Fruit fly (Drosophila melanogaster) whole organism, embryonic: ENCODE data around the gene zuc.

Experiments
- Asciz ChIP-seq: fragments of 200-800 bp; sonication (Bioruptor generic); optimal IDR thresholded peaks from 2 replicates; lab custom pipeline; 2017; ENCODE audit warnings: missing biosample characterization, mild to moderate bottlenecking, missing genetic modification characterization, missing genetic modification reagents
- Atf3 ChIP-seq: fragments of 200-800 bp; sonication (Bioruptor generic); optimal IDR thresholded peaks from 3 replicates; lab custom pipeline; 2016; ENCODE audit warnings: missing biosample characterization, missing genetic modification characterization
- CG10147 ChIP-seq: fragments of 200-800 bp; sonication (Bioruptor generic); optimal IDR thresholded peaks from 2 replicates; lab custom pipeline; 2019; ENCODE audit warnings: missing biosample characterization, mild to moderate bottlenecking, missing genetic modification characterization, moderate library complexity
- CG10366 ChIP-seq: fragments of 200-800 bp; sonication (Bioruptor generic); IDR thresholded peaks from 2 replicates; pipeline ENCODE4 v1.3.6; 2022; ENCODE audit warnings: missing biosample characterization, missing genetic modification characterization
- CG12219 ChIP-seq: fragments of 200-800 bp; sonication (Bioruptor generic); optimal IDR thresholded peaks from 3 replicates; lab custom pipeline; 2018; ENCODE audit warnings: missing biosample characterization, mild to moderate bottlenecking, missing genetic modification characterization
- CG13296 ChIP-seq: fragments of 200-800 bp; sonication (Bioruptor generic); optimal IDR thresholded peaks from 3 replicates; lab custom pipeline; 2018; ENCODE audit warnings: missing biosample characterization, mild to moderate bottlenecking, missing genetic modification characterization
- CG13424 ChIP-seq: fragments of 200-800 bp; sonication (Bioruptor generic); optimal IDR thresholded peaks from 2 replicates; lab custom pipeline; 2019; ENCODE audit warnings: missing biosample characterization, mild to moderate bottlenecking, missing genetic modification characterization, moderate library complexity
- CG15073 ChIP-seq: fragments of 200-800 bp; sonication (Bioruptor generic); optimal IDR thresholded peaks from 2 replicates; lab custom pipeline; 2016; ENCODE audit warnings: missing biosample characterization, missing genetic modification characterization
- CG1529 ChIP-seq: fragments of 200-800 bp; sonication (Bioruptor generic); optimal IDR thresholded peaks from 3 replicates; lab custom pipeline; 2018; ENCODE audit warnings: missing biosample characterization, missing genetic modification characterization
- CG15601 ChIP-seq: fragments of 200-800 bp; sonication (Bioruptor generic); optimal IDR thresholded peaks from 3 replicates; lab custom pipeline; 2019; ENCODE audit warnings: missing biosample characterization, mild to moderate bottlenecking, missing genetic modification characterization, moderate library complexity
- CG1603 ChIP-seq: fragments of 200-800 bp; sonication (Bioruptor generic); optimal IDR thresholded peaks from 2 replicates; lab custom pipeline; 2019; ENCODE audit warnings: missing biosample characterization, mild to moderate bottlenecking, missing genetic modification characterization, moderate library complexity
- CG17568 ChIP-seq: fragments of 200-800 bp; sonication (Bioruptor generic); optimal IDR thresholded peaks from 2 replicates; lab custom pipeline; 2018; ENCODE audit warnings: missing biosample characterization, mild to moderate bottlenecking, missing genetic modification characterization, moderate library complexity
- CG2129 ChIP-seq: fragments of 200-800 bp; sonication (Bioruptor generic); IDR thresholded peaks from 2 replicates; pipeline ENCODE4 v1.3.6; 2022; ENCODE audit warnings: missing biosample characterization, missing genetic modification characterization; ENCODE audit not compliant: partially characterized antibody
- CG31365 ChIP-seq: fragments of 200-800 bp; sonication (Bioruptor generic); optimal IDR thresholded peaks from 2 replicates; lab custom pipeline; 2018; ENCODE audit warnings: missing biosample characterization, mild to moderate bottlenecking, missing genetic modification characterization
- CG32532 ChIP-seq: fragments of 200-800 bp; sonication (Bioruptor generic); IDR thresholded peaks from 2 replicates; pipeline ENCODE4 v1.3.6; 2022; ENCODE audit warnings: missing biosample characterization, missing genetic modification characterization
- CG32767 ChIP-seq: fragments of 200-800 bp; sonication (Bioruptor generic); IDR thresholded peaks from 2 replicates; pipeline ENCODE4 v1.3.6; 2022; ENCODE audit warnings: missing biosample characterization, missing genetic modification characterization
- CG4854 ChIP-seq: fragments of 200-800 bp; sonication (Bioruptor generic); optimal IDR thresholded peaks from 2 replicates; lab custom pipeline; 2016; ENCODE audit warnings: missing biosample characterization, missing genetic modification characterization, inconsistent platforms
- CG6683 ChIP-seq: fragments of 200-800 bp; sonication (Bioruptor generic); optimal IDR thresholded peaks from 2 replicates; lab custom pipeline; 2017; ENCODE audit warnings: missing biosample characterization, mild to moderate bottlenecking, missing genetic modification characterization, missing genetic modification reagents
- CG6791 ChIP-seq: fragments of 200-800 bp; sonication (Bioruptor generic); IDR thresholded peaks from 3 replicates; pipeline ENCODE4 v1.3.6; 2022; ENCODE audit warnings: missing biosample characterization, missing genetic modification characterization; ENCODE audit not compliant: partially characterized antibody
- CG7372 ChIP-seq: fragments of 200-800 bp; sonication (Bioruptor generic); IDR thresholded peaks from 2 replicates; pipeline ENCODE4 v1.3.6; 2022; ENCODE audit warnings: missing biosample characterization, missing genetic modification characterization
- CG7928 ChIP-seq: fragments of 200-800 bp; sonication (Bioruptor generic); optimal IDR thresholded peaks from 2 replicates; lab custom pipeline; 2017; ENCODE audit warnings: missing biosample characterization, mild to moderate bottlenecking, missing genetic modification characterization
- CG7987 ChIP-seq: fragments of 200-800 bp; sonication (Bioruptor generic); optimal IDR thresholded peaks from 2 replicates; lab custom pipeline; 2018; ENCODE audit warnings: missing biosample characterization, mild to moderate bottlenecking, missing genetic modification characterization, moderate library complexity
- CG9609 ChIP-seq: fragments of 200-800 bp; sonication (Bioruptor generic); optimal IDR thresholded peaks from 3 replicates; lab custom pipeline; 2016; ENCODE audit warnings: missing biosample characterization, missing genetic modification characterization
- Camta ChIP-seq: fragments of 200-800 bp; sonication (Bioruptor generic); optimal IDR thresholded peaks from 2 replicates; lab custom pipeline; 2016; ENCODE audit warnings: missing biosample characterization, missing genetic modification characterization
- Eip74EF ChIP-seq, 2 experiments: fragments of 200-800 bp in 1 of 2; fragments of >200 bp in 1 of 2; sonication (Bioruptor generic) in 1 of 2; optimal IDR thresholded peaks; 2 replicates each; lab custom pipeline; 2017 to 2019; ENCODE audit warnings: missing biosample characterization in 2 of 2, missing genetic modification characterization in 2 of 2, mild to moderate bottlenecking in 1 of 2, moderate library complexity in 1 of 2
- HmgZ ChIP-seq: fragments of 200-800 bp; sonication (Bioruptor generic); optimal IDR thresholded peaks from 2 replicates; lab custom pipeline; 2018; ENCODE audit warnings: missing biosample characterization, mild to moderate bottlenecking, missing genetic modification characterization
- Hsf ChIP-seq: fragments of 200-800 bp; sonication (Bioruptor generic); optimal IDR thresholded peaks from 3 replicates; lab custom pipeline; 2016; ENCODE audit warnings: missing biosample characterization, missing genetic modification characterization
- Mad ChIP-seq: fragments of 200-800 bp; sonication (Bioruptor generic); optimal IDR thresholded peaks from 2 replicates; lab custom pipeline; 2016; ENCODE audit warnings: missing biosample characterization, missing genetic modification characterization
- Med ChIP-seq: fragments of 200-800 bp; sonication (Bioruptor generic); peaks from one replicate; lab custom pipeline; 2016; ENCODE audit warnings: missing biosample characterization, missing genetic modification characterization, mild to moderate bottlenecking, inconsistent platforms, moderate library complexity
- NC2α ChIP-seq: fragments of 200-800 bp; sonication (Bioruptor generic); optimal IDR thresholded peaks from 2 replicates; lab custom pipeline; 2016; ENCODE audit warnings: missing biosample characterization, missing genetic modification characterization
- NC2β ChIP-seq: fragments of 200-800 bp; sonication (Bioruptor generic); optimal IDR thresholded peaks from 2 replicates; lab custom pipeline; 2016; ENCODE audit warnings: missing biosample characterization, missing genetic modification characterization
- Nf-YB ChIP-seq: fragments of 200-800 bp; sonication (Bioruptor generic); optimal IDR thresholded peaks from 3 replicates; lab custom pipeline; 2019; ENCODE audit warnings: missing biosample characterization, mild to moderate bottlenecking, missing genetic modification characterization, moderate library complexity
- Oaz ChIP-seq: fragments of 200-800 bp; sonication (Bioruptor generic); IDR thresholded peaks from 2 replicates; pipeline ENCODE4 v1.3.6; 2022; ENCODE audit warnings: missing biosample characterization, missing genetic modification characterization
- Opbp ChIP-seq: fragments of 200-800 bp; sonication (Bioruptor generic); IDR thresholded peaks from 3 replicates; pipeline ENCODE4 v1.3.6; 2022; ENCODE audit warnings: missing biosample characterization, missing genetic modification characterization; ENCODE audit not compliant: partially characterized antibody
- Ravus ChIP-seq: fragments of 200-800 bp; sonication (Bioruptor generic); IDR thresholded peaks from 2 replicates; pipeline ENCODE4 v1.3.6; 2022; ENCODE audit warnings: missing biosample characterization, missing genetic modification characterization
- Sry-δ ChIP-seq: fragments of 200-800 bp; sonication (Bioruptor generic); optimal IDR thresholded peaks from 2 replicates; lab custom pipeline; 2016; ENCODE audit warnings: missing biosample characterization, missing genetic modification characterization
- Xbp1 ChIP-seq: fragments of 200-800 bp; sonication (Bioruptor generic); optimal IDR thresholded peaks from 3 replicates; lab custom pipeline; 2016; ENCODE audit warnings: missing biosample characterization, mild to moderate bottlenecking, missing genetic modification characterization
- ash1 ChIP-seq: fragments of 200-800 bp; sonication (Bioruptor generic); optimal IDR thresholded peaks from 2 replicates; lab custom pipeline; 2018; ENCODE audit warnings: missing biosample characterization, mild to moderate bottlenecking, missing genetic modification characterization
- chn ChIP-seq: fragments of 200-800 bp; sonication (Bioruptor generic); optimal IDR thresholded peaks from 2 replicates; lab custom pipeline; 2016; ENCODE audit warnings: missing biosample characterization, missing genetic modification characterization
- en ChIP-seq: fragments of 200-800 bp; sonication (Bioruptor generic); optimal IDR thresholded peaks from 2 replicates; lab custom pipeline; 2016; ENCODE audit warnings: missing biosample characterization, missing genetic modification characterization
- ewg ChIP-seq: fragments of 200-800 bp; sonication (Bioruptor generic); optimal IDR thresholded peaks from 3 replicates; lab custom pipeline; 2017; ENCODE audit warnings: mild to moderate bottlenecking, missing biosample characterization, missing genetic modification reagents, missing genetic modification characterization
- ftz-f1 ChIP-seq: fragments of 200-800 bp; sonication (Bioruptor generic); optimal IDR thresholded peaks from 2 replicates; lab custom pipeline; 2016; ENCODE audit warnings: missing biosample characterization, missing genetic modification characterization
- fu2 ChIP-seq: fragments of 200-800 bp; sonication (Bioruptor generic); optimal IDR thresholded peaks from 2 replicates; lab custom pipeline; 2016; ENCODE audit warnings: missing biosample characterization, missing genetic modification characterization
- nerfin-1 ChIP-seq: fragments of 200-800 bp; sonication (Bioruptor generic); optimal IDR thresholded peaks from 3 replicates; lab custom pipeline; 2019; ENCODE audit warnings: missing biosample characterization, mild to moderate bottlenecking, missing genetic modification characterization, moderate library complexity
- otp ChIP-seq: fragments of 200-800 bp; sonication (Bioruptor generic); IDR thresholded peaks from 3 replicates; pipeline ENCODE4, ENCODE4 v1.3.6; 2022; ENCODE audit warnings: missing biosample characterization, missing genetic modification characterization
- shn ChIP-seq: fragments of 200-800 bp; sonication (Bioruptor generic); optimal IDR thresholded peaks from 3 replicates; lab custom pipeline; 2016; ENCODE audit warnings: missing biosample characterization, missing genetic modification characterization
- sima ChIP-seq: fragments of 200-800 bp; sonication (Bioruptor generic); optimal IDR thresholded peaks from 2 replicates; lab custom pipeline; 2016; ENCODE audit warnings: missing biosample characterization, missing genetic modification characterization
- slp2 ChIP-seq: fragments of 200-800 bp; sonication (Bioruptor generic); optimal IDR thresholded peaks from 2 replicates; lab custom pipeline; 2016; ENCODE audit warnings: missing biosample characterization, missing genetic modification characterization
- tll ChIP-seq, 2 experiments: fragments of 200-800 bp in 1 of 2; fragments of >200 bp in 1 of 2; sonication (Bioruptor generic) in 1 of 2; optimal IDR thresholded peaks; 2 replicates each; lab custom pipeline; 2017 to 2019; ENCODE audit warnings: missing biosample characterization in 2 of 2, missing genetic modification characterization in 2 of 2, mild to moderate bottlenecking in 1 of 2, moderate library complexity in 1 of 2
- tna ChIP-seq: fragments of 200-800 bp; sonication (Bioruptor generic); IDR thresholded peaks from 2 replicates; pipeline ENCODE4 v1.3.6; 2022; ENCODE audit warnings: missing biosample characterization, missing genetic modification characterization; ENCODE audit not compliant: partially characterized antibody
- usp ChIP-seq: fragments of >200 bp; optimal IDR thresholded peaks from 2 replicates; lab custom pipeline; 2017; ENCODE audit warnings: missing biosample characterization, missing genetic modification characterization

Gene zuc

DNA sequence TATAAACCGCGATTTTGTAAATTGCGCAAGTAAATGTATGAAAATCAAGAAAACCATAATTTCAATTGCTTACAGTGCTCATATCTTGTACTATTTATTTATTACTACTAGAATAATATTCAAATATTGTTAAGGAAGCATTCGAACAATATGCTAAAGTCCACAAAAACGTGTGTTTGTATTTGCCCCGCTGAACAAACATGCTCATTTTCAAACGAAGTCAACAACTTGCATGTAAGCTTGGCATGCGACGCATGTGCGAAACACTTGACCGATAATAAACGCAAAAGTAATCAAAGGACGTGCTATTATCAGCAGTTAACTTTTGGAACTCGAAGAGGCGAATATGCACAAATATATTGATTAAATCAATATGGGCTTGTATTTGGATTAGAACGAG, 31.5 kb upstream of the zuc start (continued):
- TF ChIP-seq CG6791 (GFP tag; lab: Robert Waterston, UW) (no peak), Opbp (GFP tag; lab: Robert Waterston, UW) (no peak), shn (no peak), CG6683 (GFP tag; lab: Kevin White, UChicago) (peak; percentile 47), CG2129 (GFP tag; lab: Robert Waterston, UW) (no peak), Atf3 (GFP tag; lab: Kevin White, UChicago) (no peak), sima (GFP tag; lab: Kevin White, UChicago) (no peak), fu2 (GFP tag; lab: Kevin White, UChicago) (no peak), CG7987 (GFP tag; lab: Kevin White, UChicago) (peak; percentile 91), chn (GFP tag; lab: Kevin White, UChicago) (no peak), HmgZ (peak; percentile 60), CG10147 (GFP tag; lab: Kevin White, UChicago) (peak; percentile 34), CG12219 (peak; percentile 54), CG7928 (GFP tag; lab: Kevin White, UChicago) (no peak), CG1603 (peak; percentile 69), ftz-f1 (GFP tag; lab: Kevin White, UChicago) (no peak), CG15073 (GFP tag; lab: Kevin White, UChicago) (peak; percentile 19), CG31365 (tag; lab: Kevin White, UChicago) (peak; percentile 1), slp2 (GFP tag; lab: Kevin White, UChicago) (no peak), Mad (GFP tag; lab: Kevin White, UChicago) (peak; percentile 40), Nf-YB (GFP tag; lab: Kevin White, UChicago) (peak; percentile 48), en (GFP tag; lab: Kevin White, UChicago) (no peak), Camta (GFP tag; lab: Kevin White, UChicago) (peak; percentile 12), ash1 (GFP tag; lab: Kevin White, UChicago) (peak; percentile 61), CG10366 (GFP tag; lab: Robert Waterston, UW) (no peak), nerfin-1 (tag; lab: Kevin White, UChicago) (peak; percentile 36), CG7372 (GFP tag; lab: Robert Waterston, UW) (no peak), Xbp1 (GFP tag; lab: Kevin White, UChicago) (no peak), ewg (peak; percentile 59), CG9609 (GFP tag; lab: Kevin White, UChicago) (peak; percentile 9), Ravus (no peak), CG32532 (GFP tag; lab: Robert Waterston, UW) (no peak), NC2β (GFP tag; lab: Kevin White, UChicago) (peak; percentile 52), CG13296 (GFP tag; lab: Kevin White, UChicago) (peak; percentile 65), otp (GFP tag; lab: Robert Waterston, UW) (no peak; the same call in 2 of the 3 replicates), NC2α (GFP tag; lab: Kevin White, UChicago) (peak; percentile 6), CG15601 (tag; lab: Kevin White, UChicago) (peak; percentile 84), Oaz (GFP tag; lab: Robert Waterston, UW) (no peak), usp (no peak), Med (GFP tag; lab: Kevin White, UChicago) (peak; percentile 94), CG32767 (GFP tag; lab: Robert Waterston, UW) (no peak), CG17568 (GFP tag; lab: Kevin White, UChicago) (no peak), CG1529 (GFP tag; lab: Kevin White, UChicago) (peak; percentile 86), Hsf (GFP tag; lab: Kevin White, UChicago) (peak; percentile 37), CG13424 (tag; lab: Kevin White, UChicago) (peak; percentile 58), Eip74EF (GFP tag; optimal IDR thresholded peaks at IDR 0.05; lab: Kevin White, UChicago) (peak in 1 of 2 experiments; percentile 79), Asciz (GFP tag; lab: Kevin White, UChicago) (peak; percentile 78), CG4854 (GFP tag; lab: Kevin White, UChicago) (peak; percentile 46), tna (GFP tag; lab: Robert Waterston, UW) (no peak), tll (GFP tag; optimal IDR thresholded peaks at IDR 0.05; lab: Kevin White, UChicago) (no peak), Sry-δ (GFP tag; lab: Kevin White, UChicago) (peak; percentile 4)
